Worm (Caenorhabditis elegans): ENCODE results near the gene C34H4.5.

DNA sequence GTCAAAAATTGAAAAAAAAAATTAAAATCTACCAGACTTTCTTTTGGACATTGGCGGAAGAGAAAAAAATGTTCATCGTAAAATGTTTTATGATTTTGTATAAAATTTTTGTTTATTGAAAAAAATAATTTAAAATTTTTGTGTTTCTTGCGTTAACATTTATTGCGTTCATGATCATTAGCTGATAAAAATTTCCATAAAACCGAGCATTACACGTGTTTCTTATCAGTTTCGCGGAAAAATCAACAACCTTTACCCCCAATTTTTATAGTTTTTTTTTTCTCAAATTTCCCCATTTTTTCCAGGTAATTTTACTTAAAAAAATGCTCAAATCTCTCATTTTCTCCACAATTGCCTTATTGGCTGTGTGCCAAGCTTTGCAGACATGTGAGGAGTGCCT is 39.8 kb downstream of the C34H4.5 start, which contains the start of gene txt-4:
- TF ChIP-seq C38D4.7 (GFP tag; optimal IDR thresholded peaks at IDR 0.05), result no peak
- no peak for TF ChIP-seq Y22D7AL.16 (tag; optimal IDR thresholded peaks at IDR 0.05)
- TF ChIP-seq pros-1 (tag; optimal IDR thresholded peaks at IDR 0.05), result no peak
- TF ChIP-seq tbx-2 (tag; optimal IDR thresholded peaks at IDR 0.05), result no peak
- no peak for TF ChIP-seq ama-1 (optimal IDR thresholded peaks at IDR 0.05)
- TF ChIP-seq npax-4 (tag; optimal IDR thresholded peaks at IDR 0.05), result no peak
- no peak for TF ChIP-seq fkh-10 (GFP tag; optimal IDR thresholded peaks at IDR 0.05)
- no peak for TF ChIP-seq dve-1 (tag; optimal IDR thresholded peaks at IDR 0.05)
- TF ChIP-seq F13H6.1 (tag; optimal IDR thresholded peaks at IDR 0.05), result no peak
- no peak for TF ChIP-seq zip-5 (tag; optimal IDR thresholded peaks at IDR 0.05)
- no peak for TF ChIP-seq hlh-13 (GFP tag; optimal IDR thresholded peaks at IDR 0.05)

All from whole organism, late embryonic.